Worm (Caenorhabditis elegans): ENCODE measurements around the gene dnj-10.

dnj-10 gene

DNA sequence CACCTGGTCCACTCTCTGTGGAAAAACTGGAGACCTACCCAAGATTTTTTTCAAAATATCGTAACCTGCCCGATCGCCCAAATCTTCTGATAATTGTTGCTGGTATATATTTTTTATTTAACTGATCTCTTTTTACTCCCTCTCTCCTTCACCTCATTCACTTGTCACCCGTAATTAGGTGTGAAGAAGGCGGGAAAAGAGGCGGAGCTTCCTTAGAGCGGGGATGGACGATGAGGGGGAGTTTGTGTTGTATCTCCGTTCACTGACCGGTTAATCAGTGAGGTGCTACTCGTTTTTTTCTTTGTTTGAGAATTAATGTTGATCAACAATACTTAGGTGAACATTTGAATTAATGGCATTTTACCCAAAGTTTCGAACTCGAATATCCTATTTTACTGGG is 8.5 kb upstream of the dnj-10 start, which contains the start of gene ceh-16:
TSS of gene ceh-16 (plus strand) at position 301 of the 400 bp plus-strand sequence.
- TF ChIP-seq dox-1 (GFP tag; IDR thresholded peaks at IDR 0.05), result no peak

DNA sequence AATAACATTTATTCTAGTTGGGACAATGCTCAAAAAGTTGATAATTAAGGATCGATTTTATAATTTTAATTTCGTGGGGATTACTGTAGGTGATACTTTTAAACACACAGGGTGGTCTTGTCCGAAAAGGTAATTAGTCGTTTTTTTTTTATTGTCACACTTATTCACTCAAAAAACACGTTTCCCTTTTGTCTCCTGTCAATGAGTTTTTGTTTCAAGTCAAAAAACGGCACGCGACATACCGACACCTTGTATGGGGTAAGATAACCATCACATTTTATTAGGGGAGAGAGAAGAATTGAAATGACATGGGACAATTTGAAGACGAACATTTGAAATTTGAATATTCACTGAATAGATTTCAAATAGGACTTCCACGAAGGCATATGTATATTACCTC is 5.8 kb upstream of the dnj-10 start:
- TF ChIP-seq dpff-1 (tag; optimal IDR thresholded peaks at IDR 0.05) (no peak), lin-35 (GFP tag; optimal IDR thresholded peaks at IDR 0.05) (no peak), rpc-1 (optimal IDR thresholded peaks at IDR 0.05) (no peak), rpc-1 (tag; optimal IDR thresholded peaks at IDR 0.05) (no peak), pbrm-1 (GFP tag; IDR thresholded peaks at IDR 0.05) (no peak), nhr-80 (tag; optimal IDR thresholded peaks at IDR 0.05) (no peak), madf-8 (GFP tag; conservative IDR thresholded peaks at IDR 0.05) (no peak), F57A8.1 (GFP tag; optimal IDR thresholded peaks at IDR 0.05) (no peak), zfh-2 (GFP tag; conservative IDR thresholded peaks at IDR 0.05) (no peak), atf-7 (tag; optimal IDR thresholded peaks at IDR 0.05) (no peak), lsy-27 (tag; optimal IDR thresholded peaks at IDR 0.05; ENCODE audit: borderline replicate concordance, insufficient read depth) (no peak), nfyb-1 (GFP tag; IDR thresholded peaks at IDR 0.05) (no peak), ZK185.1 (tag; optimal IDR thresholded peaks at IDR 0.05; ENCODE audit: poor library complexity, severe bottlenecking) (no peak)

DNA sequence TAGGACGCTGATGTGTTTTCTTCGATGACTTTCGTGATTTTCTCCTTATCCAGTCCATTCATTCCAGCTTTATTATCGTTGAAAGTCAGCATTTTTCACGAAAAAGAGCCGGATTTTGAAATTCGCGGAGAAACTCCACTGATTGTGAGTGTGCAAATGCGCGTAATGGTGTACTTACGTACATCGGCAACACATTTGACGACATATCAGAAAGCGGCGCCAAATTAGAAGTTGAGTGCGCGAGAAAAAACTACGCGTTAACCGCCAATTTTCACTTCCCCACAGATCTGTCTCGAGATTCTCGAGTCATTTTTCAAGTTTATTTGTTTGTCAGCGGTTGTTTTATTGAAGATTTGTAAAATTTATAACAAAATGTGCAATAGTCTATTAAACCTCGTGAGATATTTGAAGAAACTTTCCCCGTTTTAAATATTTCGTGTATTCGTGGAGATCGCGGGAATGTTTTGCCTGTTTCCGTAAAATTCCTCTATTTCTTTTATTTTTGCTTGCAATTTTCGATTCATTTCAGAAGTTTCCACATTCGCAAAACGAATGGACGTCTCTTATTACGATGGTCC is 2.5 kb upstream of the dnj-10 start, which contains the start of the genes polk-1 and gpr-1:
TSS of gene polk-1 (minus strand) at position 186 of the 578 bp plus-strand sequence.
TSS of gene gpr-1 (plus strand) at position 528 of the 578 bp plus-strand sequence.
- no peak for TF ChIP-seq B0035.1 (tag; optimal IDR thresholded peaks at IDR 0.05)
- TF ChIP-seq hsf-1 (GFP tag; IDR thresholded peaks at IDR 0.05), result peak; percentile 78
- TF ChIP-seq Y53F4B.3 (GFP tag; IDR thresholded peaks at IDR 0.05), result no peak
- TF ChIP-seq mes-4 (tag; optimal IDR thresholded peaks at IDR 0.05), result no peak
- no peak for TF ChIP-seq ztf-25 (GFP tag; IDR thresholded peaks at IDR 0.05)
- TF ChIP-seq ceh-40 (GFP tag; IDR thresholded peaks at IDR 0.05), result no peak
- TF ChIP-seq pbrm-1 (GFP tag; IDR thresholded peaks at IDR 0.05), result no peak
- TF ChIP-seq ztf-6 (GFP tag; IDR thresholded peaks at IDR 0.05), result no peak
- peak; percentile 59; the same call in 1 of the 2 replicates for TF ChIP-seq Y79H2A.3 (GFP tag; conservative IDR thresholded peaks at IDR 0.05)
- no peak for TF ChIP-seq atf-7 (tag; optimal IDR thresholded peaks at IDR 0.05)
- no peak for TF ChIP-seq him-1 (tag; optimal IDR thresholded peaks at IDR 0.05)
- TF ChIP-seq nfya-2 (GFP tag; IDR thresholded peaks at IDR 0.05), result no peak
- no peak for TF ChIP-seq chd-7 (tag; optimal IDR thresholded peaks at IDR 0.05)
- peak; percentile 69 for TF ChIP-seq F33H1.4 (GFP tag; IDR thresholded peaks at IDR 0.05)
- TF ChIP-seq let-607 (tag; optimal IDR thresholded peaks at IDR 0.05), result no peak
- TF ChIP-seq F39B2.1 (GFP tag; IDR thresholded peaks at IDR 0.05), result no peak
- no peak for TF ChIP-seq Y56A3A.18 (GFP tag; IDR thresholded peaks at IDR 0.05)
- peak; percentile 95 for TF ChIP-seq madf-6 (GFP tag; IDR thresholded peaks at IDR 0.05)
- TF ChIP-seq madf-10 (tag; optimal IDR thresholded peaks at IDR 0.05), result no peak
- TF ChIP-seq hmg-20 (GFP tag; IDR thresholded peaks at IDR 0.05), result no peak
- no peak for TF ChIP-seq ceh-27 (GFP tag; optimal IDR thresholded peaks at IDR 0.05)
- no peak for TF ChIP-seq ztf-18 (tag; optimal IDR thresholded peaks at IDR 0.05)
- TF ChIP-seq egl-18 (GFP tag; IDR thresholded peaks at IDR 0.05), result no peak
- TF ChIP-seq madf-3 (GFP tag; IDR thresholded peaks at IDR 0.05), result peak; percentile 81
- peak; percentile 74 for TF ChIP-seq ceh-91 (GFP tag; IDR thresholded peaks at IDR 0.05)
- TF ChIP-seq bed-2 (GFP tag; IDR thresholded peaks at IDR 0.05), result no peak
- no peak for TF ChIP-seq unc-62 (GFP tag; optimal IDR thresholded peaks at IDR 0.05)
- TF ChIP-seq dpl-1 (GFP tag; optimal IDR thresholded peaks at IDR 0.05), result peak; percentile 60
- no peak for TF ChIP-seq C06A6.2 (GFP tag; conservative IDR thresholded peaks at IDR 0.05)
- no peak for TF ChIP-seq B0019.2 (GFP tag; conservative IDR thresholded peaks at IDR 0.05)
- peak; percentile 53; the same call in 1 of the 2 replicates for TF ChIP-seq attf-3 (GFP tag; conservative IDR thresholded peaks at IDR 0.05)
- TF ChIP-seq gei-17 (GFP tag; optimal IDR thresholded peaks at IDR 0.05), result no peak
- no peak for TF ChIP-seq F57C9.4 (tag; optimal IDR thresholded peaks at IDR 0.05)
- no peak for TF ChIP-seq attf-6 (GFP tag; IDR thresholded peaks at IDR 0.05)

All from whole organism, young adult.